Fruit fly (Drosophila melanogaster) whole organism, embryonic: ENCODE data around the gene CG11600.

ENCODE experiments used
- B-H2 ChIP-seq: fragments of 200-800 bp; sonication (Bioruptor generic); optimal IDR thresholded peaks from 2 replicates; lab custom pipeline; 2018; ENCODE audit warnings: missing biosample characterization, mild to moderate bottlenecking, missing genetic modification characterization
- CG10654 ChIP-seq: fragments of 200-800 bp; sonication (Bioruptor generic); optimal IDR thresholded peaks from 2 replicates; lab custom pipeline; 2016; ENCODE audit warnings: missing biosample characterization, missing genetic modification characterization
- CG11723 ChIP-seq: fragments of 200-800 bp; sonication (Bioruptor generic); optimal IDR thresholded peaks from 2 replicates; lab custom pipeline; 2017; ENCODE audit warnings: missing biosample characterization, mild to moderate bottlenecking, missing genetic modification characterization
- CG12104 ChIP-seq: fragments of 200-800 bp; sonication (Bioruptor generic); optimal IDR thresholded peaks from 3 replicates; lab custom pipeline; 2016; ENCODE audit warnings: missing biosample characterization, missing genetic modification characterization
- CG15011 ChIP-seq: fragments of 200-800 bp; sonication (Bioruptor generic); optimal IDR thresholded peaks from 3 replicates; lab custom pipeline; 2018; ENCODE audit warnings: missing biosample characterization, mild to moderate bottlenecking, missing genetic modification characterization
- CG1832 ChIP-seq: fragments of 200-800 bp; sonication (Bioruptor generic); optimal IDR thresholded peaks from 2 replicates; lab custom pipeline; 2017; ENCODE audit warnings: missing biosample characterization, mild to moderate bottlenecking, missing genetic modification characterization, inconsistent platforms
- CG2120 ChIP-seq: fragments of 200-800 bp; sonication (Bioruptor generic); optimal IDR thresholded peaks from 3 replicates; lab custom pipeline; 2016; ENCODE audit warnings: missing biosample characterization, missing genetic modification characterization
- CG2199 ChIP-seq: fragments of 200-800 bp; sonication (Bioruptor generic); IDR thresholded peaks from 3 replicates; pipeline ENCODE4 v1.3.6; 2022; ENCODE audit warnings: missing biosample characterization, missing genetic modification characterization
- CG2712 ChIP-seq: fragments of 200-800 bp; optimal IDR thresholded peaks from 3 replicates; lab custom pipeline; 2019; ENCODE audit warnings: missing biosample characterization, mild to moderate bottlenecking, missing genetic modification characterization, moderate library complexity
- CG30403 ChIP-seq: fragments of 200-800 bp; sonication (Bioruptor generic); optimal IDR thresholded peaks from 3 replicates; lab custom pipeline; 2016; ENCODE audit warnings: missing biosample characterization, missing genetic modification characterization
- CG31224 ChIP-seq: fragments of 200-800 bp; sonication (Bioruptor generic); IDR thresholded peaks from 2 replicates; pipeline ENCODE4 v1.3.6; 2022; ENCODE audit warnings: missing biosample characterization, missing genetic modification characterization
- CG31365 ChIP-seq: fragments of 200-800 bp; sonication (Bioruptor generic); optimal IDR thresholded peaks from 2 replicates; lab custom pipeline; 2018; ENCODE audit warnings: missing biosample characterization, mild to moderate bottlenecking, missing genetic modification characterization
- CG32772 ChIP-seq: fragments of 200-800 bp; sonication (Bioruptor generic); IDR thresholded peaks from 2 replicates; pipeline ENCODE4 v1.3.6; 2022; ENCODE audit warnings: missing biosample characterization, missing genetic modification characterization
- CG4424 ChIP-seq: fragments of 200-800 bp; sonication (Bioruptor generic); optimal IDR thresholded peaks from 3 replicates; lab custom pipeline; 2016; ENCODE audit warnings: missing biosample characterization, missing genetic modification characterization
- CG7745 ChIP-seq: fragments of 200-800 bp; sonication (Bioruptor generic); optimal IDR thresholded peaks from 2 replicates; lab custom pipeline; 2018; ENCODE audit warnings: missing biosample characterization, mild to moderate bottlenecking, missing genetic modification characterization, moderate library complexity
- CG7963 ChIP-seq: fragments of 200-800 bp; sonication (Bioruptor generic); IDR thresholded peaks from 3 replicates; pipeline ENCODE4 v1.3.6; 2022; ENCODE audit warnings: missing biosample characterization, missing genetic modification characterization; ENCODE audit not compliant: partially characterized antibody
- CG8281 ChIP-seq: fragments of 200-800 bp; sonication (Bioruptor generic); optimal IDR thresholded peaks from 2 replicates; lab custom pipeline; 2018; ENCODE audit warnings: missing biosample characterization, mild to moderate bottlenecking, missing genetic modification characterization, moderate library complexity
- Camta ChIP-seq: fragments of 200-800 bp; sonication (Bioruptor generic); optimal IDR thresholded peaks from 2 replicates; lab custom pipeline; 2016; ENCODE audit warnings: missing biosample characterization, missing genetic modification characterization
- CkIIα-i1 ChIP-seq: fragments of 200-800 bp; sonication (Bioruptor generic); IDR thresholded peaks from 2 replicates; pipeline ENCODE4 v1.3.6; 2022; ENCODE audit warnings: missing biosample characterization, missing genetic modification characterization
- D19A ChIP-seq: fragments of 200-800 bp; optimal IDR thresholded peaks from 3 replicates; lab custom pipeline; 2019; ENCODE audit warnings: missing biosample characterization, mild to moderate bottlenecking, missing genetic modification characterization, moderate library complexity
- Doc2 ChIP-seq: fragments of 200-800 bp; sonication (Bioruptor generic); IDR thresholded peaks from 2 replicates; pipeline ENCODE4 v1.3.6; 2022; ENCODE audit warnings: missing biosample characterization, missing genetic modification characterization
- E2f1 ChIP-seq: fragments of 200-800 bp; sonication (Bioruptor generic); IDR thresholded peaks from 2 replicates; pipeline ENCODE4 v1.3.6; 2022; ENCODE audit warnings: missing biosample characterization, missing genetic modification characterization
- Fer2 ChIP-seq: fragments of 200-800 bp; sonication (Bioruptor generic); optimal IDR thresholded peaks from 2 replicates; lab custom pipeline; 2018; ENCODE audit warnings: missing biosample characterization, mild to moderate bottlenecking, missing genetic modification characterization, moderate library complexity
- MTF-1 ChIP-seq: fragments of 200-800 bp; sonication (Bioruptor generic); optimal IDR thresholded peaks from 2 replicates; lab custom pipeline; 2018; ENCODE audit warnings: missing biosample characterization, mild to moderate bottlenecking, missing genetic modification characterization, borderline replicate concordance
- NC2β ChIP-seq: fragments of 200-800 bp; sonication (Bioruptor generic); optimal IDR thresholded peaks from 2 replicates; lab custom pipeline; 2016; ENCODE audit warnings: missing biosample characterization, missing genetic modification characterization
- NK7.1 ChIP-seq: fragments of 200-800 bp; sonication (Bioruptor generic); optimal IDR thresholded peaks from 3 replicates; lab custom pipeline; 2016; ENCODE audit warnings: missing biosample characterization, missing genetic modification characterization
- Spps ChIP-seq: fragments of 200-800 bp; sonication (Bioruptor generic); optimal IDR thresholded peaks from 2 replicates; lab custom pipeline; 2018; ENCODE audit warnings: missing biosample characterization, mild to moderate bottlenecking, missing genetic modification characterization
- Taf1 ChIP-seq: fragments of 200-800 bp; sonication (Bioruptor generic); IDR thresholded peaks from 2 replicates; pipeline ENCODE4 v1.3.6; 2022; ENCODE audit warnings: missing biosample characterization, missing genetic modification characterization
- Usf ChIP-seq: fragments of 200-800 bp; sonication (Bioruptor generic); optimal IDR thresholded peaks from 2 replicates; lab custom pipeline; 2017; ENCODE audit warnings: missing genotype, missing biosample characterization, missing genetic modification characterization
- Xbp1 ChIP-seq: fragments of 200-800 bp; sonication (Bioruptor generic); optimal IDR thresholded peaks from 3 replicates; lab custom pipeline; 2016; ENCODE audit warnings: missing biosample characterization, mild to moderate bottlenecking, missing genetic modification characterization
- al ChIP-seq: fragments of 200-800 bp; sonication (Bioruptor generic); IDR thresholded peaks from 2 replicates; pipeline ENCODE4 v1.3.6; 2022; ENCODE audit warnings: missing biosample characterization, missing genetic modification characterization
- aop ChIP-seq: fragments of 200-800 bp; sonication (Bioruptor generic); IDR thresholded peaks from 2 replicates; pipeline ENCODE4 v1.3.6; 2022; ENCODE audit warnings: missing biosample characterization, missing genetic modification characterization
- cad ChIP-seq: fragments of >200 bp; optimal IDR thresholded peaks from 2 replicates; lab custom pipeline; 2017; ENCODE audit warnings: missing biosample characterization, missing genetic modification characterization
- chn ChIP-seq: fragments of 200-800 bp; sonication (Bioruptor generic); optimal IDR thresholded peaks from 2 replicates; lab custom pipeline; 2016; ENCODE audit warnings: missing biosample characterization, missing genetic modification characterization
- cwo ChIP-seq: fragments of 200-800 bp; sonication (Bioruptor generic); optimal IDR thresholded peaks from 3 replicates; lab custom pipeline; 2017; ENCODE audit warnings: missing biosample characterization, missing genetic modification characterization, mild to moderate bottlenecking, moderate library complexity, missing genetic modification reagents
- exex ChIP-seq: fragments of 200-800 bp; sonication (Bioruptor generic); optimal IDR thresholded peaks from 4 replicates; lab custom pipeline; 2018; ENCODE audit warnings: missing biosample characterization, mild to moderate bottlenecking, missing genetic modification characterization, moderate library complexity
- fd64A ChIP-seq: fragments of 200-800 bp; sonication (Bioruptor generic); optimal IDR thresholded peaks from 3 replicates; lab custom pipeline; 2018; ENCODE audit warnings: missing biosample characterization, mild to moderate bottlenecking, missing genetic modification characterization
- fd96Cb ChIP-seq: fragments of 200-800 bp; sonication (Bioruptor generic); optimal IDR thresholded peaks from 2 replicates; lab custom pipeline; 2018; ENCODE audit warnings: missing biosample characterization, mild to moderate bottlenecking, missing genetic modification characterization, moderate library complexity
- mld ChIP-seq: fragments of 200-800 bp; sonication (Bioruptor generic); IDR thresholded peaks from 3 replicates; pipeline ENCODE4 v1.3.6; 2022; ENCODE audit warnings: missing biosample characterization, missing genetic modification characterization; ENCODE audit not compliant: partially characterized antibody
- nerfin-1 ChIP-seq: fragments of 200-800 bp; sonication (Bioruptor generic); optimal IDR thresholded peaks from 3 replicates; lab custom pipeline; 2019; ENCODE audit warnings: missing biosample characterization, mild to moderate bottlenecking, missing genetic modification characterization, moderate library complexity
- odd ChIP-seq: fragments of 200-800 bp; sonication (Bioruptor generic); optimal IDR thresholded peaks from 2 replicates; lab custom pipeline; 2017; ENCODE audit warnings: missing biosample characterization, mild to moderate bottlenecking, missing genetic modification characterization
- phol ChIP-seq: fragments of 200-800 bp; sonication (Bioruptor generic); optimal IDR thresholded peaks from 3 replicates; lab custom pipeline; 2018; ENCODE audit warnings: missing biosample characterization, mild to moderate bottlenecking, missing genetic modification characterization, moderate library complexity
- repo ChIP-seq: fragments of 200-800 bp; sonication (Bioruptor generic); optimal IDR thresholded peaks from 2 replicates; lab custom pipeline; 2016; ENCODE audit warnings: missing biosample characterization, missing genetic modification characterization
- ro ChIP-seq: fragments of 200-800 bp; sonication (Bioruptor generic); IDR thresholded peaks from 2 replicates; pipeline ENCODE4 v1.3.6; 2022; ENCODE audit warnings: missing biosample characterization, missing genetic modification characterization
- run ChIP-seq: fragments of 200-800 bp; sonication (Bioruptor generic); optimal IDR thresholded peaks from 3 replicates; lab custom pipeline; 2018; ENCODE audit warnings: missing biosample characterization, mild to moderate bottlenecking, missing genetic modification characterization
- slbo ChIP-seq: fragments of 200-800 bp; sonication (Bioruptor generic); IDR thresholded peaks from 2 replicates; pipeline ENCODE4 v1.3.6; 2022; ENCODE audit warnings: missing biosample characterization, missing genetic modification characterization
- tup ChIP-seq: fragments of 200-800 bp; sonication (Bioruptor generic); optimal IDR thresholded peaks from 2 replicates; lab custom pipeline; 2016; ENCODE audit warnings: missing biosample characterization, mild to moderate bottlenecking, missing genetic modification characterization, moderate library complexity
- vfl ChIP-seq: fragments of 200-800 bp; sonication (Bioruptor generic); optimal IDR thresholded peaks from 2 replicates; lab custom pipeline; 2016; ENCODE audit warnings: missing biosample characterization, missing genetic modification characterization
- wek ChIP-seq: fragments of 200-800 bp; sonication (Bioruptor generic); optimal IDR thresholded peaks from 3 replicates; lab custom pipeline; 2018; ENCODE audit warnings: missing biosample characterization, mild to moderate bottlenecking, missing genetic modification characterization, moderate library complexity
- zen ChIP-seq: fragments of 200-800 bp; sonication (Bioruptor generic); optimal IDR thresholded peaks from 3 replicates; lab custom pipeline; 2018; ENCODE audit warnings: missing biosample characterization, mild to moderate bottlenecking, missing genetic modification characterization, moderate library complexity
- zfh2 ChIP-seq: fragments of 200-800 bp; sonication (Bioruptor generic); optimal IDR thresholded peaks from 2 replicates; lab custom pipeline; 2016; ENCODE audit warnings: missing biosample characterization, missing genetic modification characterization

CG11600 gene

dm6 chr3R:12627691-12628148 lies 8.6 kb upstream of the CG11600 start, which contains the start of the genes Vha55 and Snx3 (continued):
- TF ChIP-seq fd96Cb (tag; lab: Kevin White, UChicago) (peak; percentile 29), Taf1 (no peak), aop (GFP tag; lab: Robert Waterston, UW) (no peak), ro (GFP tag; lab: Robert Waterston, UW) (no peak), E2f1 (no peak), CG2120 (GFP tag; lab: Kevin White, UChicago) (peak; percentile 94), zen (tag; lab: Kevin White, UChicago) (peak; percentile 58), CkIIα-i1 (no peak), CG31365 (tag; lab: Kevin White, UChicago) (peak; percentile 52), NC2β (peak; percentile 86), CG2199 (GFP tag; lab: Robert Waterston, UW) (no peak), chn (peak; percentile 72), B-H2 (GFP tag; lab: Kevin White, UChicago) (peak; percentile 88), NK7.1 (GFP tag; lab: Kevin White, UChicago) (peak; percentile 77), Camta (GFP tag; lab: Kevin White, UChicago) (peak; percentile 83), CG4424 (GFP tag; lab: Kevin White, UChicago) (peak; percentile 63), Fer2 (tag; lab: Kevin White, UChicago) (peak; percentile 18), fd64A (GFP tag; lab: Kevin White, UChicago) (no peak), MTF-1 (GFP tag; lab: Kevin White, UChicago) (peak; percentile 48), cwo (peak; percentile 96), Xbp1 (peak; percentile 89), odd (GFP tag; lab: Kevin White, UChicago) (no peak), tup (GFP tag; lab: Kevin White, UChicago) (peak; percentile 33), repo (GFP tag; lab: Kevin White, UChicago) (peak; percentile 27), vfl (peak; percentile 88), wek (no peak), nerfin-1 (tag; lab: Kevin White, UChicago) (peak; percentile 95), D19A (tag; lab: Kevin White, UChicago) (no peak), CG30403 (GFP tag; lab: Kevin White, UChicago) (peak; percentile 80), CG2712 (tag; lab: Kevin White, UChicago) (peak; percentile 54), Usf (peak; percentile 99), CG12104 (GFP tag; lab: Kevin White, UChicago) (no peak), slbo (GFP tag; lab: Robert Waterston, UW) (no peak), CG1832 (no peak), CG15011 (GFP tag; lab: Kevin White, UChicago) (no peak), al (GFP tag; lab: Robert Waterston, UW) (no peak), CG31224 (GFP tag; lab: Robert Waterston, UW) (no peak), run (tag; lab: Kevin White, UChicago) (peak; percentile 3), Spps (peak; percentile 26), mld (no peak), Doc2 (GFP tag; lab: Robert Waterston, UW) (no peak), cad (GFP tag; lab: Kevin White, UChicago) (no peak), CG10654 (GFP tag; lab: Kevin White, UChicago) (peak; percentile 76), CG11723 (no peak), CG7963 (GFP tag; lab: Robert Waterston, UW) (no peak), CG32772 (GFP tag; lab: Robert Waterston, UW) (no peak), zfh2 (GFP tag; lab: Kevin White, UChicago) (peak; percentile 91), CG7745 (tag; lab: Kevin White, UChicago) (peak; percentile 77), phol (tag; lab: Kevin White, UChicago) (peak; percentile 65), exex (tag; lab: Kevin White, UChicago) (peak; percentile 7), CG8281 (no peak)
